Fruit fly (Drosophila melanogaster) whole organism, embryonic: Measurements from ENCODE around the gene Mst36Fb.

Source experiments
- Atf-2 ChIP-seq: fragments of 200-800 bp; sonication (Bioruptor generic); optimal IDR thresholded peaks from 2 replicates; lab custom pipeline; 2016; ENCODE audit warnings: missing biosample characterization, missing genetic modification characterization
- Atf3 ChIP-seq: fragments of 200-800 bp; sonication (Bioruptor generic); optimal IDR thresholded peaks from 3 replicates; lab custom pipeline; 2016; ENCODE audit warnings: missing biosample characterization, missing genetic modification characterization
- CG11560 ChIP-seq: fragments of 200-800 bp; sonication (Bioruptor generic); IDR thresholded peaks from 3 replicates; pipeline ENCODE4 v1.3.6; 2022; ENCODE audit warnings: missing biosample characterization, missing genetic modification characterization
- CG11696 ChIP-seq: fragments of 200-800 bp; sonication (Bioruptor generic); IDR thresholded peaks from 2 replicates; pipeline ENCODE4 v1.3.6; 2022; ENCODE audit warnings: missing biosample characterization, missing genetic modification characterization
- CG12236 ChIP-seq: fragments of 200-800 bp; sonication (Bioruptor generic); optimal IDR thresholded peaks from 2 replicates; lab custom pipeline; 2016; ENCODE audit warnings: missing biosample characterization, missing genetic modification characterization
- CG14050 ChIP-seq: fragments of 200-800 bp; sonication (Bioruptor generic); IDR thresholded peaks from 3 replicates; pipeline ENCODE4 v1.3.6; 2022; ENCODE audit warnings: missing biosample characterization, missing genetic modification characterization
- CG15479 ChIP-seq: fragments of 200-800 bp; sonication (Bioruptor generic); optimal IDR thresholded peaks from 3 replicates; lab custom pipeline; 2019; ENCODE audit warnings: missing biosample characterization, mild to moderate bottlenecking, missing genetic modification characterization, moderate library complexity
- CG17186 ChIP-seq: fragments of 200-800 bp; sonication (Bioruptor generic); optimal IDR thresholded peaks from 3 replicates; lab custom pipeline; 2017; ENCODE audit warnings: missing biosample characterization, missing genetic modification reagents, missing genetic modification characterization
- CG1792 ChIP-seq: fragments of 200-800 bp; sonication (Bioruptor generic); optimal IDR thresholded peaks from 2 replicates; lab custom pipeline; 2016; ENCODE audit warnings: missing biosample characterization, missing genetic modification characterization
- CG18476 ChIP-seq: fragments of 200-800 bp; sonication (Bioruptor generic); optimal IDR thresholded peaks from 2 replicates; lab custom pipeline; 2016; ENCODE audit warnings: missing biosample characterization, mild to moderate bottlenecking, missing genetic modification characterization
- CG2120 ChIP-seq: fragments of 200-800 bp; sonication (Bioruptor generic); optimal IDR thresholded peaks from 3 replicates; lab custom pipeline; 2016; ENCODE audit warnings: missing biosample characterization, missing genetic modification characterization
- CG2678 ChIP-seq: fragments of 200-800 bp; sonication (Bioruptor generic); optimal IDR thresholded peaks from 3 replicates; lab custom pipeline; 2019; ENCODE audit warnings: missing biosample characterization, mild to moderate bottlenecking, missing genetic modification characterization, moderate library complexity
- CG32532 ChIP-seq: fragments of 200-800 bp; sonication (Bioruptor generic); IDR thresholded peaks from 2 replicates; pipeline ENCODE4 v1.3.6; 2022; ENCODE audit warnings: missing biosample characterization, missing genetic modification characterization
- CG3407 ChIP-seq: fragments of 200-800 bp; sonication (Bioruptor generic); optimal IDR thresholded peaks from 2 replicates; lab custom pipeline; 2018; ENCODE audit warnings: missing biosample characterization, mild to moderate bottlenecking, missing genetic modification characterization
- CG34422 ChIP-seq: fragments of 200-800 bp; sonication (Bioruptor generic); IDR thresholded peaks from 3 replicates; pipeline ENCODE4 v1.3.6; 2022; ENCODE audit warnings: missing biosample characterization, missing genetic modification characterization
- CG3995 ChIP-seq: fragments of 200-800 bp; sonication (Bioruptor generic); optimal IDR thresholded peaks from 3 replicates; lab custom pipeline; 2016; ENCODE audit warnings: missing biosample characterization, missing genetic modification characterization
- CG4404 ChIP-seq: fragments of 200-800 bp; sonication (Bioruptor generic); IDR thresholded peaks from 2 replicates; pipeline ENCODE4 v1.3.6; 2022; ENCODE audit warnings: missing biosample characterization, missing genetic modification characterization
- CG4424 ChIP-seq: fragments of 200-800 bp; sonication (Bioruptor generic); optimal IDR thresholded peaks from 3 replicates; lab custom pipeline; 2016; ENCODE audit warnings: missing biosample characterization, missing genetic modification characterization
- CG4707 ChIP-seq: fragments of 200-800 bp; sonication (Bioruptor generic); optimal IDR thresholded peaks from 2 replicates; lab custom pipeline; 2018; ENCODE audit warnings: missing biosample characterization, mild to moderate bottlenecking, missing genetic modification characterization, moderate library complexity
- CG6175 ChIP-seq: fragments of 200-800 bp; sonication (Bioruptor generic); IDR thresholded peaks from 3 replicates; pipeline ENCODE4 v1.3.6; 2022; ENCODE audit warnings: missing biosample characterization, missing genetic modification characterization
- CG6683 ChIP-seq: fragments of 200-800 bp; sonication (Bioruptor generic); optimal IDR thresholded peaks from 2 replicates; lab custom pipeline; 2017; ENCODE audit warnings: missing biosample characterization, mild to moderate bottlenecking, missing genetic modification characterization, missing genetic modification reagents
- CG9215 ChIP-seq: fragments of 200-800 bp; sonication (Bioruptor generic); IDR thresholded peaks from 2 replicates; pipeline ENCODE4 v1.3.6; 2022; ENCODE audit warnings: missing biosample characterization, missing genetic modification characterization
- CG9932 ChIP-seq: fragments of 200-800 bp; sonication (Bioruptor generic); IDR thresholded peaks from 2 replicates; pipeline ENCODE4 v1.3.6; 2022; ENCODE audit warnings: missing biosample characterization, missing genetic modification characterization
- Chrac-16 ChIP-seq: fragments of 200-800 bp; sonication (Bioruptor generic); optimal IDR thresholded peaks from 3 replicates; lab custom pipeline; 2016; ENCODE audit warnings: missing biosample characterization, missing genetic modification characterization
- CkIIα-i1 ChIP-seq: fragments of 200-800 bp; sonication (Bioruptor generic); IDR thresholded peaks from 2 replicates; pipeline ENCODE4 v1.3.6; 2022; ENCODE audit warnings: missing biosample characterization, missing genetic modification characterization
- Dip3 ChIP-seq: fragments of 200-800 bp; sonication (Bioruptor generic); optimal IDR thresholded peaks from 3 replicates; lab custom pipeline; 2016; ENCODE audit warnings: missing biosample characterization, missing genetic modification characterization
- Dll ChIP-seq: fragments of 200-800 bp; sonication (Bioruptor generic); IDR thresholded peaks from 4 replicates; pipeline ENCODE4 v1.3.6; 2022; ENCODE audit warnings: missing biosample characterization, missing genetic modification characterization; ENCODE audit not compliant: partially characterized antibody
- Gsc ChIP-seq: fragments of 200-800 bp; sonication (Bioruptor generic); IDR thresholded peaks from 2 replicates; pipeline ENCODE4 v1.3.6; 2022; ENCODE audit warnings: missing biosample characterization, missing genetic modification characterization
- Jarid2 ChIP-seq: fragments of 200-800 bp; sonication (Bioruptor generic); optimal IDR thresholded peaks from 3 replicates; lab custom pipeline; 2017; ENCODE audit warnings: mild to moderate bottlenecking, missing biosample characterization, missing genetic modification reagents, missing genetic modification characterization
- NFAT ChIP-seq: fragments of 200-800 bp; sonication (Bioruptor generic); IDR thresholded peaks from 2 replicates; pipeline ENCODE4 v1.3.6; 2022; ENCODE audit warnings: missing biosample characterization, missing genetic modification characterization
- Nf-YB ChIP-seq: fragments of 200-800 bp; sonication (Bioruptor generic); optimal IDR thresholded peaks from 3 replicates; lab custom pipeline; 2019; ENCODE audit warnings: missing biosample characterization, mild to moderate bottlenecking, missing genetic modification characterization, moderate library complexity
- Oaz ChIP-seq: fragments of 200-800 bp; sonication (Bioruptor generic); IDR thresholded peaks from 2 replicates; pipeline ENCODE4 v1.3.6; 2022; ENCODE audit warnings: missing biosample characterization, missing genetic modification characterization
- Six4 ChIP-seq: fragments of 200-800 bp; sonication (Bioruptor generic); optimal IDR thresholded peaks from 2 replicates; lab custom pipeline; 2016; ENCODE audit warnings: missing biosample characterization, missing genetic modification characterization
- TFAM ChIP-seq: fragments of 200-800 bp; sonication (Bioruptor generic); optimal IDR thresholded peaks from 2 replicates; lab custom pipeline; 2017; ENCODE audit warnings: missing biosample characterization, missing genetic modification characterization, inconsistent platforms
- ara ChIP-seq: fragments of 200-800 bp; sonication (Bioruptor generic); IDR thresholded peaks from 2 replicates; pipeline ENCODE4 v1.3.6; 2022; ENCODE audit warnings: missing biosample characterization, missing genetic modification characterization
- cas ChIP-seq: fragments of 200-800 bp; sonication (Bioruptor generic); IDR thresholded peaks from 2 replicates; pipeline ENCODE4 v1.3.6; 2022; ENCODE audit warnings: missing biosample characterization, missing genetic modification characterization
- caup ChIP-seq: fragments of 200-800 bp; sonication (Bioruptor generic); optimal IDR thresholded peaks from 3 replicates; lab custom pipeline; 2017; ENCODE audit warnings: missing biosample characterization, mild to moderate bottlenecking, missing genetic modification characterization, moderate library complexity; ENCODE audit not compliant: severe bottlenecking
- chn ChIP-seq: fragments of 200-800 bp; sonication (Bioruptor generic); optimal IDR thresholded peaks from 2 replicates; lab custom pipeline; 2016; ENCODE audit warnings: missing biosample characterization, missing genetic modification characterization
- dysf ChIP-seq: fragments of 200-800 bp; sonication (Bioruptor generic); IDR thresholded peaks from 3 replicates; pipeline ENCODE4 v1.3.6; 2022; ENCODE audit warnings: missing biosample characterization, missing genetic modification characterization
- esg ChIP-seq: fragments of 200-800 bp; sonication (Bioruptor generic); conservative IDR thresholded peaks from 2 replicates; pipeline ENCODE4 v1.3.6; 2022; ENCODE audit warnings: missing biosample characterization, missing genetic modification characterization
- ewg ChIP-seq: fragments of 200-800 bp; sonication (Bioruptor generic); optimal IDR thresholded peaks from 3 replicates; lab custom pipeline; 2017; ENCODE audit warnings: mild to moderate bottlenecking, missing biosample characterization, missing genetic modification reagents, missing genetic modification characterization
- fd64A ChIP-seq: fragments of 200-800 bp; sonication (Bioruptor generic); optimal IDR thresholded peaks from 3 replicates; lab custom pipeline; 2018; ENCODE audit warnings: missing biosample characterization, mild to moderate bottlenecking, missing genetic modification characterization
- hkb ChIP-seq, 2 experiments: fragments of 200-800 bp in 1 of 2; fragments of >200 bp in 1 of 2; sonication (Bioruptor generic) in 1 of 2; IDR thresholded peaks in 1 of 2; optimal IDR thresholded peaks in 1 of 2; 2 replicates each; pipeline versions ENCODE4 v1.3.6 to Lab custom; 2017 to 2022; ENCODE audit warnings: missing biosample characterization in 1 of 2, missing genetic modification characterization in 1 of 2
- lbe ChIP-seq: fragments of 200-800 bp; sonication (Bioruptor generic); optimal IDR thresholded peaks from 2 replicates; lab custom pipeline; 2016; ENCODE audit warnings: missing biosample characterization, mild to moderate bottlenecking, missing genetic modification characterization
- nerfin-2 ChIP-seq: fragments of 200-800 bp; sonication (Bioruptor generic); IDR thresholded peaks from 2 replicates; pipeline ENCODE4 v1.3.6; 2022; ENCODE audit warnings: missing biosample characterization, missing genetic modification characterization; ENCODE audit not compliant: partially characterized antibody
- repo ChIP-seq: fragments of 200-800 bp; sonication (Bioruptor generic); optimal IDR thresholded peaks from 2 replicates; lab custom pipeline; 2016; ENCODE audit warnings: missing biosample characterization, missing genetic modification characterization
- slp2 ChIP-seq: fragments of 200-800 bp; sonication (Bioruptor generic); optimal IDR thresholded peaks from 2 replicates; lab custom pipeline; 2016; ENCODE audit warnings: missing biosample characterization, missing genetic modification characterization
- sr ChIP-seq: fragments of 200-800 bp; sonication (Bioruptor generic); IDR thresholded peaks from 3 replicates; pipeline ENCODE4 v1.3.6; 2022; ENCODE audit warnings: missing biosample characterization, missing genetic modification characterization
- trem ChIP-seq: fragments of 200-800 bp; optimal IDR thresholded peaks from 3 replicates; lab custom pipeline; 2019; ENCODE audit warnings: missing biosample characterization, mild to moderate bottlenecking, missing genetic modification characterization, moderate library complexity
- vvl ChIP-seq: fragments of 200-800 bp; sonication (Bioruptor generic); IDR thresholded peaks from 2 replicates; pipeline ENCODE4 v1.3.6; 2022; ENCODE audit warnings: missing biosample characterization, missing genetic modification characterization

Mst36Fb gene

DNA sequence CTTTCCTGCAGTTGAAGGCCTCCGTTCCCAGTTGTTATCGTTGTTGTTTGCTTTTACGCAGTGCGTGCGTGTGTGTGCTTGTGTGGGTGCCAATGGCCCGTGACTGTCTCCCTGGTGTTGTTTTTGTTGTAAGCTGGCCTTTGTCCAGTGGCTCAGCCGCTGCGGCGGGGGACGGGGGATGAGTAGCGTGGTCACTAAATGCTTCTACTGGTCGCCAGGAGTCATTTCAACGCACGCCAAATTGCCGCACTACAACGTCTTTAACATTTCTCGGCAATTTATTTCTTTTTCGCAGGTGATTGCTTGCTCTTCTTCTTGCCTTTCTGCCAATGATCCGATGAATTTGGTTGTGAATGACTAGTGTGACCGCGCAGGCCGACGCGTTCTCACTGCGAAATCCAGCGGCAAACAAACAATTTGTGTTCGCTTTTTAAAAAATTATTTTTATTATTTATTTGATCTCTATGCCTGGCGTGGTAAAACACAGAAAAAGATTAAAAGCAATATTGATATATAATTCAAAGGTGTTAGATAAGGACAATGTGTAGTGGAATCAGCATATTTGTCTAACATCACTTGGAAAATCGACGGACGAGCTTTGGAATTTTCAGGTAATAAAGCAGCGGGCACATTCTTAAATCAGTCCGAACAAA is 33.5 kb upstream of the Mst36Fb start, which contains the start of the genes Faf2 and Grip71 (continued):
- peak; percentile 88 for TF ChIP-seq hkb (optimal IDR thresholded peaks at IDR 0.05; lab: Kevin White, UChicago)
- peak; percentile 91 for TF ChIP-seq hkb (GFP tag; IDR thresholded peaks at IDR 0.05; lab: Robert Waterston, UW)
- TF ChIP-seq Chrac-16 (GFP tag; lab: Kevin White, UChicago): peak; percentile 94
- peak; percentile 95 for TF ChIP-seq dysf (GFP tag; lab: Robert Waterston, UW)
- TF ChIP-seq CG2678: peak; percentile 89
- TF ChIP-seq CG3995: peak; percentile 62
- peak; percentile 93 for TF ChIP-seq chn (GFP tag; lab: Kevin White, UChicago)
- TF ChIP-seq CG11696 (GFP tag; lab: Robert Waterston, UW): peak; percentile 76
- TF ChIP-seq Oaz (GFP tag; lab: Robert Waterston, UW): peak; percentile 89
- TF ChIP-seq CG14050: peak; percentile 92
- peak; percentile 71 for TF ChIP-seq Six4 (GFP tag; lab: Kevin White, UChicago)
- TF ChIP-seq CG15479 (GFP tag; lab: Kevin White, UChicago): no peak
- peak; percentile 85 for TF ChIP-seq CG17186
- peak; percentile 88 for TF ChIP-seq Gsc (GFP tag; lab: Robert Waterston, UW)
- peak; percentile 95 for TF ChIP-seq CG4404 (GFP tag; lab: Robert Waterston, UW)
- peak; percentile 51 for TF ChIP-seq TFAM (GFP tag; lab: Kevin White, UChicago)
- TF ChIP-seq CG32532 (GFP tag; lab: Robert Waterston, UW): peak; percentile 96
- TF ChIP-seq CG34422 (GFP tag; lab: Robert Waterston, UW): peak; percentile 97
- peak; percentile 80 for TF ChIP-seq CG3407
- peak; percentile 85 for TF ChIP-seq ewg (GFP tag; lab: Kevin White, UChicago)
- peak; percentile 94 for TF ChIP-seq ara
- TF ChIP-seq CkIIα-i1 (GFP tag; lab: Robert Waterston, UW): peak; percentile 71; the same call in 1 of the 2 replicates
- TF ChIP-seq Dip3 (GFP tag; lab: Kevin White, UChicago): peak; percentile 86
- TF ChIP-seq Atf-2 (GFP tag; lab: Kevin White, UChicago): peak; percentile 80
- TF ChIP-seq CG9215 (GFP tag; lab: Robert Waterston, UW): peak; percentile 92
- peak; percentile 84 for TF ChIP-seq caup (GFP tag; lab: Kevin White, UChicago)
- peak; percentile 72; the same call in 1 of the 3 replicates for TF ChIP-seq sr
- TF ChIP-seq CG2120 (GFP tag; lab: Kevin White, UChicago): peak; percentile 94
- TF ChIP-seq cas (GFP tag; lab: Robert Waterston, UW): peak; percentile 79; the same call in 1 of the 2 replicates
- TF ChIP-seq NFAT (GFP tag; lab: Robert Waterston, UW): peak; percentile 90
- TF ChIP-seq lbe (GFP tag; lab: Kevin White, UChicago): peak; percentile 62
- TF ChIP-seq CG4707: peak; percentile 0
- TF ChIP-seq Jarid2: peak; percentile 52
- TF ChIP-seq Atf3 (GFP tag; lab: Kevin White, UChicago): peak; percentile 82
- peak; percentile 59 for TF ChIP-seq Nf-YB
- TF ChIP-seq repo (GFP tag; lab: Kevin White, UChicago): peak; percentile 59
- TF ChIP-seq fd64A (GFP tag; lab: Kevin White, UChicago): no peak
- TF ChIP-seq CG6175 (GFP tag; lab: Robert Waterston, UW): peak; percentile 84
- TF ChIP-seq CG11560 (tag; lab: Robert Waterston, UW): peak; percentile 85
- peak; percentile 59; the same call in 3 of the 4 replicates for TF ChIP-seq Dll (GFP tag; lab: Robert Waterston, UW)
- no peak for TF ChIP-seq nerfin-2 (GFP tag; lab: Robert Waterston, UW)
- TF ChIP-seq CG9932: peak; percentile 96
- no peak for TF ChIP-seq CG6683 (GFP tag; lab: Kevin White, UChicago)
- TF ChIP-seq CG4424 (GFP tag; lab: Kevin White, UChicago): peak; percentile 94
- TF ChIP-seq CG1792 (GFP tag; lab: Kevin White, UChicago): peak; percentile 70
- peak; percentile 90 for TF ChIP-seq CG18476 (GFP tag; lab: Kevin White, UChicago)
- peak; percentile 96 for TF ChIP-seq vvl
- peak; percentile 81 for TF ChIP-seq slp2
- no peak for TF ChIP-seq CG12236 (GFP tag; lab: Kevin White, UChicago)
- TF ChIP-seq esg (GFP tag; lab: Robert Waterston, UW): peak; percentile 96
- peak; percentile 93 for TF ChIP-seq trem (tag; lab: Kevin White, UChicago)
